Worm (Caenorhabditis elegans) whole organism, L1 larva: ENCODE results near the gene Y62F5A.9.

Source experiments
- C34B4.2 ChIP-seq: sonication (generic microtip); optimal IDR thresholded peaks from 2 replicates; lab custom pipeline; 2017; ENCODE audit warnings: mild to moderate bottlenecking, missing genetic modification characterization, missing compliant biosample characterization
- F16B12.6 ChIP-seq: fragments of 150-350 bp; optimal IDR thresholded peaks from 2 replicates; lab custom pipeline; 2014; ENCODE audit warnings: missing biosample characterization, missing genetic modification characterization
- Y116A8C.19 ChIP-seq: sonication (generic microtip); optimal IDR thresholded peaks from 2 replicates; lab custom pipeline; 2016; ENCODE audit warnings: missing compliant biosample characterization, missing genetic modification characterization, borderline replicate concordance
- aha-1 ChIP-seq: fragments of 150-350 bp; optimal IDR thresholded peaks from 2 replicates; lab custom pipeline; 2014; ENCODE audit warnings: missing biosample characterization, missing genetic modification characterization
- alr-1 ChIP-seq: fragments of 200-800 bp; sonication (Bioruptor generic); optimal IDR thresholded peaks from 2 replicates; lab custom pipeline; 2018; ENCODE audit warnings: borderline replicate concordance, mild to moderate bottlenecking, missing genetic modification characterization, missing compliant biosample characterization
- blmp-1 ChIP-seq: fragments of 150-350 bp; optimal IDR thresholded peaks from 2 replicates; lab custom pipeline; 2014; ENCODE audit warnings: missing biosample characterization, missing genetic modification characterization
- ceh-63 ChIP-seq: fragments of 200-800 bp; sonication (Bioruptor generic); optimal IDR thresholded peaks from 2 replicates; lab custom pipeline; 2018; ENCODE audit warnings: mild to moderate bottlenecking, missing genetic modification characterization, missing compliant biosample characterization
- ceh-8 ChIP-seq: fragments of 200-800 bp; sonication (Bioruptor generic); optimal IDR thresholded peaks from 2 replicates; lab custom pipeline; 2018; ENCODE audit warnings: mild to moderate bottlenecking, missing genetic modification characterization, moderate library complexity, missing compliant biosample characterization
- ceh-88 ChIP-seq: fragments of 200-800 bp; sonication (Bioruptor generic); IDR thresholded peaks from 2 replicates; pipeline ENCODE4 v1.3.6; 2022; ENCODE audit warnings: missing genetic modification characterization, missing compliant biosample characterization
- ceh-90 ChIP-seq: sonication (generic microtip); optimal IDR thresholded peaks from 2 replicates; lab custom pipeline; 2016; ENCODE audit warnings: missing genetic modification characterization, missing compliant biosample characterization
- efl-1 ChIP-seq, 4 experiments: fragments of 150-350 bp; optimal IDR thresholded peaks in 3 of 4; peaks in 1 of 4; 1 replicate in 1 of 4; 2 replicates in 3 of 4; lab custom pipeline; 2014; ENCODE audit warnings: missing biosample characterization in 2 of 4, missing genetic modification characterization in 2 of 4, missing genetic modification reagents in 2 of 4
- efl-3 ChIP-seq: fragments of 200-800 bp; sonication (Bioruptor generic); optimal IDR thresholded peaks from 2 replicates; lab custom pipeline; 2018; ENCODE audit warnings: mild to moderate bottlenecking, missing genetic modification characterization, missing compliant biosample characterization
- egl-27 ChIP-seq, 2 experiments: fragments of 150-350 bp in 1 of 2; sonication (generic microtip); optimal IDR thresholded peaks; 3 replicates each; lab custom pipeline; 2017 to 2018; ENCODE audit warnings: missing biosample characterization in 2 of 2, missing genetic modification characterization in 2 of 2, missing genetic modification reagents in 2 of 2
- elt-2 ChIP-seq: sonication (generic microtip); optimal IDR thresholded peaks from 2 replicates; lab custom pipeline; 2016; ENCODE audit warnings: missing genetic modification characterization, mild to moderate bottlenecking, inconsistent platforms, missing compliant biosample characterization, missing genetic modification reagents
- fkh-4 ChIP-seq: sonication (generic microtip); optimal IDR thresholded peaks from 2 replicates; lab custom pipeline; 2016; ENCODE audit warnings: missing compliant biosample characterization, missing genetic modification characterization, borderline replicate concordance
- fkh-8 ChIP-seq: sonication (generic microtip); optimal IDR thresholded peaks from 2 replicates; lab custom pipeline; 2016; ENCODE audit warnings: mild to moderate bottlenecking, missing genetic modification characterization, missing compliant biosample characterization
- grh-1 ChIP-seq: fragments of 200-800 bp; sonication (Bioruptor generic); IDR thresholded peaks from 2 replicates; pipeline ENCODE4 v1.3.6; 2022; ENCODE audit warnings: missing genetic modification reagents, missing genetic modification characterization, missing compliant biosample characterization
- irx-1 ChIP-seq: sonication (generic microtip); optimal IDR thresholded peaks from 2 replicates; lab custom pipeline; 2016; ENCODE audit warnings: missing genetic modification characterization, missing compliant biosample characterization
- jun-1 ChIP-seq: fragments of 150-350 bp; optimal IDR thresholded peaks from 2 replicates; lab custom pipeline; 2014; ENCODE audit warnings: missing biosample characterization, missing genetic modification reagents, missing genetic modification characterization
- lin-13 ChIP-seq: fragments of 150-350 bp; optimal IDR thresholded peaks from 2 replicates; lab custom pipeline; 2014; ENCODE audit warnings: missing biosample characterization, missing genetic modification reagents, missing genetic modification characterization
- lin-35 ChIP-seq, 2 experiments: fragments of 150-350 bp; optimal IDR thresholded peaks; 2 replicates each; lab custom pipeline; 2014; ENCODE audit warnings: missing biosample characterization in 2 of 2, missing genetic modification characterization in 2 of 2, missing genetic modification reagents in 2 of 2
- lsy-2 ChIP-seq, 2 experiments: fragments of 150-350 bp; optimal IDR thresholded peaks; 2 replicates each; lab custom pipeline; 2014; ENCODE audit warnings: missing biosample characterization in 2 of 2, missing genetic modification characterization in 2 of 2
- mdl-1 ChIP-seq, 2 experiments: fragments of 150-350 bp; optimal IDR thresholded peaks; 2 replicates each; lab custom pipeline; 2014 to 2017; ENCODE audit warnings: missing biosample characterization in 2 of 2, missing genetic modification characterization in 2 of 2, inconsistent platforms in 1 of 2
- mep-1 ChIP-seq: fragments of 150-350 bp; optimal IDR thresholded peaks from 2 replicates; lab custom pipeline; 2014; ENCODE audit warnings: missing biosample characterization, missing genetic modification characterization
- nhr-19 ChIP-seq: fragments of 200-800 bp; sonication (Bioruptor generic); conservative IDR thresholded peaks from 2 replicates; pipeline ENCODE4 v1.3.6; 2022; ENCODE audit warnings: missing genetic modification characterization, missing compliant biosample characterization
- nhr-20 ChIP-seq: sonication (generic microtip); optimal IDR thresholded peaks from 2 replicates; lab custom pipeline; 2016; ENCODE audit warnings: mild to moderate bottlenecking, missing genetic modification characterization, missing compliant biosample characterization
- nhr-237 ChIP-seq: fragments of 150-350 bp; optimal IDR thresholded peaks from 2 replicates; lab custom pipeline; 2014; ENCODE audit warnings: missing biosample characterization, missing genetic modification characterization
- nhr-28 ChIP-seq: fragments of 150-350 bp; optimal IDR thresholded peaks from 2 replicates; lab custom pipeline; 2014; ENCODE audit warnings: missing biosample characterization, missing genetic modification characterization
- nhr-71 ChIP-seq: sonication (generic microtip); optimal IDR thresholded peaks from 2 replicates; lab custom pipeline; 2016; ENCODE audit warnings: mild to moderate bottlenecking, missing genetic modification characterization, moderate library complexity, missing compliant biosample characterization
- nhr-76 ChIP-seq: sonication (generic microtip); optimal IDR thresholded peaks from 2 replicates; lab custom pipeline; 2017; ENCODE audit warnings: missing biosample characterization, missing genetic modification characterization
- nhr-84 ChIP-seq: sonication (generic microtip); optimal IDR thresholded peaks from 2 replicates; lab custom pipeline; 2017; ENCODE audit warnings: missing biosample characterization, missing genetic modification characterization
- pag-3 ChIP-seq: sonication (generic microtip); optimal IDR thresholded peaks from 2 replicates; lab custom pipeline; 2017; ENCODE audit warnings: missing genetic modification characterization, mild to moderate bottlenecking, missing compliant biosample characterization, antibody characterized with exemption, borderline replicate concordance; ENCODE audit not compliant: insufficient read depth
- pqm-1 ChIP-seq: sonication (generic microtip); optimal IDR thresholded peaks from 3 replicates; lab custom pipeline; 2017; ENCODE audit warnings: missing biosample characterization, missing genetic modification characterization
- rnt-1 ChIP-seq: sonication (generic microtip); optimal IDR thresholded peaks from 2 replicates; lab custom pipeline; 2016; ENCODE audit warnings: mild to moderate bottlenecking, missing genetic modification characterization, moderate library complexity, missing compliant biosample characterization
- skn-1 ChIP-seq: fragments of 150-350 bp; optimal IDR thresholded peaks from 2 replicates; lab custom pipeline; 2014; ENCODE audit warnings: missing biosample characterization, missing genetic modification characterization
- snu-23 ChIP-seq: sonication (generic microtip); optimal IDR thresholded peaks from 2 replicates; lab custom pipeline; 2016; ENCODE audit warnings: missing genetic modification characterization, missing compliant biosample characterization
- sptf-1 ChIP-seq: fragments of 150-350 bp; optimal IDR thresholded peaks from 2 replicates; lab custom pipeline; 2014; ENCODE audit warnings: missing biosample characterization, missing genetic modification characterization
- sup-37 ChIP-seq: fragments of 200-800 bp; sonication (Bioruptor generic); optimal IDR thresholded peaks from 2 replicates; lab custom pipeline; 2018; ENCODE audit warnings: mild to moderate bottlenecking, missing genetic modification characterization, missing compliant biosample characterization
- swsn-7 ChIP-seq: sonication (generic microtip); optimal IDR thresholded peaks from 2 replicates; lab custom pipeline; 2016; ENCODE audit warnings: missing genetic modification characterization, missing compliant biosample characterization
- tbx-2 ChIP-seq: sonication (generic microtip); optimal IDR thresholded peaks from 2 replicates; lab custom pipeline; 2016; ENCODE audit warnings: missing genetic modification characterization, missing compliant biosample characterization
- unc-30 ChIP-seq: sonication (generic microtip); optimal IDR thresholded peaks from 2 replicates; lab custom pipeline; 2017; ENCODE audit warnings: missing biosample characterization, missing genetic modification characterization
- unc-62 ChIP-seq: fragments of 150-350 bp; optimal IDR thresholded peaks from 2 replicates; lab custom pipeline; 2014; ENCODE audit warnings: missing biosample characterization, missing genetic modification reagents, missing genetic modification characterization
- unc-98 ChIP-seq: fragments of 200-800 bp; sonication (Bioruptor generic); IDR thresholded peaks from 2 replicates; pipeline ENCODE4 v1.3.6; 2022; ENCODE audit warnings: missing genetic modification characterization, missing compliant biosample characterization
- xbp-1 ChIP-seq: sonication (generic microtip); optimal IDR thresholded peaks from 2 replicates; lab custom pipeline; 2016; ENCODE audit warnings: missing genetic modification characterization, missing compliant biosample characterization
- zag-1 ChIP-seq: fragments of 150-350 bp; optimal IDR thresholded peaks from 2 replicates; lab custom pipeline; 2014; ENCODE audit warnings: missing biosample characterization, missing genetic modification characterization
- ztf-11 ChIP-seq, 2 experiments: sonication (generic microtip); optimal IDR thresholded peaks; 2 replicates each; lab custom pipeline; 2016 to 2017; ENCODE audit warnings: missing genetic modification characterization in 2 of 2, missing biosample characterization in 1 of 2, missing compliant biosample characterization in 1 of 2
- ztf-4 ChIP-seq: fragments of 150-350 bp; optimal IDR thresholded peaks from 2 replicates; lab custom pipeline; 2014; ENCODE audit warnings: missing biosample characterization, missing genetic modification characterization

Y62F5A.9 gene

ce11 chrII:11547254-11547687, 8.6 kb upstream of the Y62F5A.9 start, which contains the start of gene F54D5.7 (continued):
- TF ChIP-seq irx-1 (tag; lab: Kevin White, UChicago) (peak; percentile 30), blmp-1 (tag; lab: Kevin White, UChicago) (peak; percentile 82), mdl-1 (tag; optimal IDR thresholded peaks at IDR 0.05; lab: Kevin White, UChicago) (peak in 1 of 2 experiments; percentile 93), elt-2 (peak; percentile 52), xbp-1 (peak; percentile 49), fkh-4 (tag; lab: Kevin White, UChicago) (no peak), jun-1 (tag; lab: Kevin White, UChicago) (no peak), swsn-7 (tag; lab: Kevin White, UChicago) (peak; percentile 67), rnt-1 (tag; lab: Kevin White, UChicago) (peak; percentile 34), ztf-4 (tag; lab: Kevin White, UChicago) (peak; percentile 56), nhr-19 (peak; percentile 65), mep-1 (tag; lab: Kevin White, UChicago) (peak; percentile 92), lsy-2 (tag; optimal IDR thresholded peaks at IDR 0.05; lab: Kevin White, UChicago) (peak; percentile 17 to 69), sup-37 (GFP tag; lab: Kevin White, UChicago) (no peak), lin-13 (GFP tag; lab: Kevin White, UChicago) (peak; percentile 22), ztf-11 (tag; optimal IDR thresholded peaks at IDR 0.05; lab: Kevin White, UChicago) (peak in 1 of 2 experiments; percentile 37), zag-1 (no peak), tbx-2 (peak; percentile 11), egl-27 (tag; optimal IDR thresholded peaks at IDR 0.05; lab: Kevin White, UChicago) (no peak), snu-23 (GFP tag; lab: Kevin White, UChicago) (peak; percentile 77), efl-1 (optimal IDR thresholded peaks at IDR 0.05; lab: Kevin White, UChicago) (peak; percentile 8 to 14), efl-1 (GFP tag; optimal IDR thresholded peaks at IDR 0.05 in 1 of 2; lab: Kevin White, UChicago) (peak in 1 of 2 experiments; percentile 89), pag-3 (tag; lab: Kevin White, UChicago) (peak; percentile 32)

DNA sequence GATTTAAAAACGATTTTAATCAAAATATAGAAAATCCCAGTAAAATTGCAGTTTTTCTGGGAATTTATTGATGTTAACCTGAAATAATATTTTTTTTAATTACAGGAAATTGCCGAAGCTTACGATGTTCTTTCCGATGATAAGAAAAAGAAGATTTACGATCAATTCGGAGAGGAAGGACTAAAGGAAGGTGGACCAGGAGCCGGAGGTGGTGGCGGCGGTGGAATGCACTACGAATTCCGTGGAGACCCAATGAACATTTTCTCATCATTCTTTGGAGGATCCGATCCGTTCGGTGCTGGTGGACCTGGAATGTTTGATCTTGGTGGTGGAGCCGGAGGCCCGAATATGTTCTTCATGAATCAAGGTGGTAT, 7.3 kb upstream of the Y62F5A.9 start:
- TF ChIP-seq F16B12.6 (tag; lab: Kevin White, UChicago) (no peak), lsy-2 (tag; optimal IDR thresholded peaks at IDR 0.05; lab: Kevin White, UChicago) (no peak), nhr-237 (no peak), blmp-1 (tag; lab: Kevin White, UChicago) (no peak), ceh-8 (GFP tag; lab: Kevin White, UChicago) (no peak), sptf-1 (tag; lab: Kevin White, UChicago) (no peak), skn-1 (tag; lab: Kevin White, UChicago) (no peak), unc-98 (GFP tag; lab: Robert Waterston, UW) (no peak), nhr-28 (no peak)

ce11 chrII:11545299-11545951, 6.8 kb upstream of the Y62F5A.9 start, which contains the start of gene dnj-13:
TSS of gene dnj-13 (plus strand) at chrII:11545701.
- TF ChIP-seq ztf-11 (tag; optimal IDR thresholded peaks at IDR 0.05; lab: Kevin White, UChicago), result peak in 1 of 2 experiments; percentile 88
- TF ChIP-seq efl-3 (GFP tag; lab: Kevin White, UChicago), result peak; percentile 62
- TF ChIP-seq nhr-76 (tag; lab: Kevin White, UChicago), result peak; percentile 64
- peak; percentile 98 for TF ChIP-seq mep-1 (tag; lab: Kevin White, UChicago)
- TF ChIP-seq snu-23 (GFP tag; lab: Kevin White, UChicago), result peak; percentile 100
- peak; percentile 92 for TF ChIP-seq ceh-88 (GFP tag; lab: Robert Waterston, UW)
- TF ChIP-seq unc-62 (GFP tag; lab: Kevin White, UChicago), result no peak
- TF ChIP-seq elt-2, result peak; percentile 87
- no peak for TF ChIP-seq egl-27 (tag; optimal IDR thresholded peaks at IDR 0.05; lab: Kevin White, UChicago)
- no peak for TF ChIP-seq pqm-1 (tag; lab: Kevin White, UChicago)
- peak; percentile 87 for TF ChIP-seq blmp-1 (tag; lab: Kevin White, UChicago)
- TF ChIP-seq alr-1 (tag; lab: Kevin White, UChicago), result no peak
- TF ChIP-seq nhr-71 (tag; lab: Kevin White, UChicago), result peak; percentile 98
- TF ChIP-seq lin-35 (GFP tag; optimal IDR thresholded peaks at IDR 0.05; lab: Kevin White, UChicago), result peak; percentile 85 to 89
- TF ChIP-seq unc-30 (tag; lab: Kevin White, UChicago), result peak; percentile 10
- no peak for TF ChIP-seq Y116A8C.19 (tag; lab: Kevin White, UChicago)
- TF ChIP-seq nhr-20, result peak; percentile 99
- no peak for TF ChIP-seq nhr-84 (tag; lab: Kevin White, UChicago)
- no peak for TF ChIP-seq ceh-63 (GFP tag; lab: Kevin White, UChicago)
- peak; percentile 30 for TF ChIP-seq ceh-90
- TF ChIP-seq C34B4.2 (tag; lab: Kevin White, UChicago), result peak; percentile 50
- TF ChIP-seq grh-1 (GFP tag; lab: Robert Waterston, UW), result peak; percentile 95
- peak; percentile 99 for TF ChIP-seq swsn-7 (tag; lab: Kevin White, UChicago)
- TF ChIP-seq fkh-8 (tag; lab: Kevin White, UChicago), result peak; percentile 99
- peak; percentile 80 for TF ChIP-seq aha-1 (tag; lab: Kevin White, UChicago)
